Worm (Caenorhabditis elegans): ENCODE results near the gene H03E18.2.

H03E18.2 gene

ce11 chrX:8475759-8476228 lies 44.5 kb downstream of the H03E18.2 start, which contains the start of gene nhr-14:
TSS of gene nhr-14 (minus strand) at chrX:8476178.
- TF ChIP-seq T22C8.4 (GFP tag; IDR thresholded peaks at IDR 0.05) (no peak), ztf-23 (GFP tag; IDR thresholded peaks at IDR 0.05) (no peak), flt-1 (GFP tag; IDR thresholded peaks at IDR 0.05) (no peak), ztf-29 (GFP tag; IDR thresholded peaks at IDR 0.05) (no peak), ref-1 (GFP tag; conservative IDR thresholded peaks at IDR 0.05) (no peak), cog-1 (tag; optimal IDR thresholded peaks at IDR 0.05) (no peak), klf-2 (GFP tag; conservative IDR thresholded peaks at IDR 0.05) (no peak), med-1 (GFP tag; optimal IDR thresholded peaks at IDR 0.05; ENCODE audit: insufficient read depth) (no peak), tab-1 (GFP tag; IDR thresholded peaks at IDR 0.05) (no peak)

- TF ChIP-seq klf-2 (GFP tag; conservative IDR thresholded peaks at IDR 0.05) (no peak), cog-1 (tag; optimal IDR thresholded peaks at IDR 0.05) (no peak), med-1 (GFP tag; optimal IDR thresholded peaks at IDR 0.05; ENCODE audit: insufficient read depth) (no peak), ref-1 (GFP tag; conservative IDR thresholded peaks at IDR 0.05) (no peak), T22C8.4 (GFP tag; IDR thresholded peaks at IDR 0.05) (no peak), tab-1 (GFP tag; IDR thresholded peaks at IDR 0.05) (no peak), flt-1 (GFP tag; IDR thresholded peaks at IDR 0.05) (no peak), ztf-29 (GFP tag; IDR thresholded peaks at IDR 0.05) (no peak), ztf-23 (GFP tag; IDR thresholded peaks at IDR 0.05) (no peak)
These were observed 45.2 kb downstream of the H03E18.2 start for ce11 chrX:8475142-8475541.

ce11 chrX:8473468-8473867 lies 46.8 kb downstream of the H03E18.2 start:
- TF ChIP-seq ref-1 (GFP tag; conservative IDR thresholded peaks at IDR 0.05) (no peak), ztf-29 (GFP tag; IDR thresholded peaks at IDR 0.05) (no peak)

- no peak for TF ChIP-seq cog-1 (tag; optimal IDR thresholded peaks at IDR 0.05)
- no peak for TF ChIP-seq klf-2 (GFP tag; conservative IDR thresholded peaks at IDR 0.05)
- no peak for TF ChIP-seq ref-1 (GFP tag; conservative IDR thresholded peaks at IDR 0.05)
- TF ChIP-seq ztf-23 (GFP tag; IDR thresholded peaks at IDR 0.05), result no peak
- no peak for TF ChIP-seq tab-1 (GFP tag; IDR thresholded peaks at IDR 0.05)
- TF ChIP-seq ztf-29 (GFP tag; IDR thresholded peaks at IDR 0.05), result no peak
- TF ChIP-seq med-1 (GFP tag; optimal IDR thresholded peaks at IDR 0.05; ENCODE audit: insufficient read depth), result no peak
- no peak for TF ChIP-seq flt-1 (GFP tag; IDR thresholded peaks at IDR 0.05)
- no peak for TF ChIP-seq T22C8.4 (GFP tag; IDR thresholded peaks at IDR 0.05)
These were observed 50.1 kb downstream of the H03E18.2 start, which contains the start of gene mec-10 for ce11 chrX:8470126-8470772. TSS of gene mec-10 (minus strand) at chrX:8470314.

All from whole organism, midembryonic.